Worm (Caenorhabditis elegans): ENCODE results near the gene jmjd-1.1.

- TF ChIP-seq tab-1 (GFP tag; IDR thresholded peaks at IDR 0.05), result no peak
- no peak for TF ChIP-seq ztf-23 (GFP tag; IDR thresholded peaks at IDR 0.05)
- no peak for TF ChIP-seq med-1 (GFP tag; optimal IDR thresholded peaks at IDR 0.05; ENCODE audit: insufficient read depth)
- TF ChIP-seq flt-1 (GFP tag; IDR thresholded peaks at IDR 0.05), result no peak
- TF ChIP-seq ztf-29 (GFP tag; IDR thresholded peaks at IDR 0.05), result no peak
- no peak for TF ChIP-seq cog-1 (tag; optimal IDR thresholded peaks at IDR 0.05)
- TF ChIP-seq klf-2 (GFP tag; conservative IDR thresholded peaks at IDR 0.05), result no peak
Observed at ce11 chrII:11802451-11802850, 3.9 kb upstream of the jmjd-1.1 start, which contains the start of gene F43G6.17.

All from whole organism, midembryonic.